Worm (Caenorhabditis elegans): ENCODE results near the gene srz-15.

DNA sequence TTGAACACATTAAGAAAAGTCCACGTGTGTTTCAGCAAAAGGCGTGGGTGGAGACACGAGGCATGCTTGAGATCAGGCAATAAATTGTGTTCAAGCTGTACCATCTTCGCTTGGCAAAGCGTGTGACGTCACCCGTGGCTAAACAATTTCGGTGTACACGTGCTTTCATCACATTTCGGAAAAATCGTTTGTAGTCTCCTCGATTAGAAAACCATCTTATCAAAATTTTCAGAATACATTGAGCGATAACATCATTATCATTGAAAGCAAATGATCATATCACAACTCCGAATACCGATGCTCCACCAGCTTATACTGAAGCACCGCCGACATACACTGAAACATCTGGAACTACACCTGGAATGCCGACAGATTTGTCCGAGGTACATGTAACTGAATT, 14.0 kb upstream of the srz-15 start:
- TF ChIP-seq tbx-2 (tag; optimal IDR thresholded peaks at IDR 0.05), result no peak
- TF ChIP-seq ama-1 (optimal IDR thresholded peaks at IDR 0.05), result no peak
- TF ChIP-seq fos-1 (tag; optimal IDR thresholded peaks at IDR 0.05), result no peak

All from whole organism, L1 larva.